Fruit fly (Drosophila melanogaster) S2 (cell line): Measurements from ENCODE around the gene CG9917.

Experiments used
- CG8478 ChIP-seq: fragments of >200 bp; optimal IDR thresholded peaks from 2 replicates; lab custom pipeline; 2018
- CTCF ChIP-seq, 2 experiments: fragments of >200 bp; optimal IDR thresholded peaks; 2 replicates each; lab custom pipeline; 2018

DNA sequence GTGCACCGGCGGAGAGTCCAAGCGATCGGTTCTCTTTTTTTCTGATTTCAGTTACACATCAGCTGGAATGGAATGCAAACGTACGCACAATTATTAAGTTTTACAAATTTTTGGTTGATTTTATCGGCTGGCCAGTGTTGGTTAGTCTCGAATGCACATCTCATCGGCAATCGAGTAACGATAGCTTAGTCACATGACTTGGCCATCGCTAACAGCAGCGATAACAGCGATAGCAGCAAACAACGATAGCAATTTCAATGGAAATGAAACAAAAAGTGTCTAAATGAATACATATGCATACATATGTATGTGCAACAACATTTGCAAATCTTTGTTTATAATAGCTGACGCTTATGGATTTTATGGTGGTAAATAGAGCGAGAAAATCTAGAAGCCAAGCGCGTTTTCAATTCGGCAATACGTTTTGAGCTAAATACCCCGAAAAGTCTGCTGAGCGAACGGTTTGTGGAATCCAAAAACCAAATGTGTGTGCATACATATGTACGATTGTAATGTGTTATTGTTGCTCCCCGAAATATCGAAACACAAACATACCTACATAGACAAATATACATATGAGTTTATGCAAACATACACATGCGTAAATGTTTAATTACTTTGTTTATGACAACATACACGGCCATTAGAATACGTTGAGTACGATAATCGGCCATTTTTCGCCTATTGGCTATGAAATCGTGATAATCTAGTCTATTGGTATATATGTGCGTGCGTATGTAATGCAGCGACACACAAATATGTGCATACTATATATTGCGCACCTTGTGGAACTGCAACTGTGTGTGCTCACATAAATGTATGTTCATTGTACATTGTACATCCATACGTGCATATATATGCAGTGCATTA lies 26.4 kb downstream of the CG9917 start, which contains the start of gene CG3632:
- TF ChIP-seq CG8478 (lab: Kevin White, UChicago) = no peak
- no peak for TF ChIP-seq CTCF (optimal IDR thresholded peaks at IDR 0.05; lab: Kevin White, UChicago)
